Fruit fly (Drosophila melanogaster) Kc167 (cell line): Measurements from ENCODE around the gene Actn3.

Experiments
- Sin3A ChIP-seq: fragments of >200 bp; optimal IDR thresholded peaks from 2 replicates; lab custom pipeline; 2018; ENCODE audit warnings: missing external identifiers
- psq ChIP-seq: fragments of >200 bp; optimal IDR thresholded peaks from 2 replicates; lab custom pipeline; 2017; ENCODE audit warnings: missing external identifiers
- ttk ChIP-seq: sonication (Bioruptor generic); optimal IDR thresholded peaks from 2 replicates; lab custom pipeline; 2017; ENCODE audit warnings: missing external identifiers

dm6 chr3R:17018902-17019527 is 41.4 kb upstream of the Actn3 start:
- TF ChIP-seq ttk (lab: Kevin White, UChicago): no peak
- no peak for TF ChIP-seq psq (lab: Kevin White, UChicago)
- TF ChIP-seq Sin3A: no peak
